Fruit fly (Drosophila melanogaster): Measurements from ENCODE around the gene CG4362.

- TF ChIP-seq EcR (GFP tag; optimal IDR thresholded peaks at IDR 0.05) (no peak), CG9948 (tag; optimal IDR thresholded peaks at IDR 0.05) (no peak), rn (GFP tag; IDR thresholded peaks at IDR 0.05) (no peak), CG12605 (GFP tag; IDR thresholded peaks at IDR 0.05) (no peak), Snoo (tag; optimal IDR thresholded peaks at IDR 0.05) (no peak), CG4496 (GFP tag; IDR thresholded peaks at IDR 0.05) (no peak), CG13204 (GFP tag; optimal IDR thresholded peaks at IDR 0.05) (peak; percentile 26), CG32121 (GFP tag; IDR thresholded peaks at IDR 0.05) (no peak), CG15710 (tag; optimal IDR thresholded peaks at IDR 0.05) (no peak), Pif1A (GFP tag; optimal IDR thresholded peaks at IDR 0.05) (no peak), CG10348 (GFP tag; IDR thresholded peaks at IDR 0.05) (no peak), CG34367 (tag; optimal IDR thresholded peaks at IDR 0.05) (no peak)
Observed at dm6 chr3R:20310498-20310822, 3.1 kb upstream of the CG4362 start.

Measured in whole organism, pupa.